Worm (Caenorhabditis elegans) whole organism, L4 larva: ENCODE measurements around the gene B0228.8.
A peak's percentile ranks its signal among the peaks of the same experiment; 100 is the strongest.

ENCODE experiments used
- dve-1 ChIP-seq: sonication (generic microtip); optimal IDR thresholded peaks from 2 replicates; lab custom pipeline; 2017; ENCODE audit warnings: antibody characterized with exemption, mild to moderate bottlenecking, missing genetic modification characterization, missing compliant biosample characterization; ENCODE audit not compliant: insufficient read depth
- hmg-1.1 ChIP-seq: fragments of 200-800 bp; sonication (Bioruptor generic); IDR thresholded peaks from 2 replicates; pipeline ENCODE4 v1.3.6; 2022; ENCODE audit warnings: missing genetic modification reagents, missing genetic modification characterization, missing compliant biosample characterization
- lin-13 ChIP-seq: fragments of 150-350 bp; optimal IDR thresholded peaks from 2 replicates; lab custom pipeline; 2014; ENCODE audit warnings: missing biosample characterization, missing genetic modification reagents, missing genetic modification characterization
- nhr-48 ChIP-seq: sonication (generic microtip); optimal IDR thresholded peaks from 2 replicates; lab custom pipeline; 2016; ENCODE audit warnings: mild to moderate bottlenecking, missing genetic modification characterization, missing compliant biosample characterization
- pqm-1 ChIP-seq: sonication (generic microtip); optimal IDR thresholded peaks from 2 replicates; lab custom pipeline; 2017; ENCODE audit warnings: missing biosample characterization, missing genetic modification characterization
- rbr-2 ChIP-seq: sonication (generic microtip); optimal IDR thresholded peaks from 2 replicates; lab custom pipeline; 2016; ENCODE audit warnings: missing genotype, missing genetic modification characterization, missing compliant biosample characterization
- sdz-12 ChIP-seq: fragments of 200-800 bp; sonication (Bioruptor generic); optimal IDR thresholded peaks from 2 replicates; lab custom pipeline; 2018; ENCODE audit warnings: mild to moderate bottlenecking, missing genetic modification characterization, missing compliant biosample characterization
- unc-62 ChIP-seq, 3 experiments: fragments of 150-350 bp in 1 of 3; sonication (generic microtip); optimal IDR thresholded peaks in 2 of 3; peaks in 1 of 3; 1 replicate in 1 of 3; 2 replicates in 2 of 3; lab custom pipeline; 2014 to 2017; ENCODE audit warnings: missing biosample characterization in 3 of 3, missing genetic modification characterization in 3 of 3, missing genetic modification reagents in 3 of 3, missing genotype in 1 of 3
- zip-2 ChIP-seq: fragments of 150-350 bp; optimal IDR thresholded peaks from 2 replicates; lab custom pipeline; 2014; ENCODE audit warnings: missing biosample characterization, missing genetic modification characterization

ce11 chrII:7783467-7783959 lies 22.2 kb upstream of the B0228.8 start, which contains the start of gene skr-17:
- TF ChIP-seq pqm-1 (tag; lab: Kevin White, UChicago): no peak
- peak in 1 of 2 experiments; percentile 11 for TF ChIP-seq unc-62 (GFP tag; optimal IDR thresholded peaks at IDR 0.05 in 1 of 2; lab: Kevin White, UChicago)
- TF ChIP-seq unc-62 (tag; optimal IDR thresholded peaks at IDR 0.05; lab: Kevin White, UChicago): no peak
- TF ChIP-seq zip-2: no peak
- TF ChIP-seq dve-1 (tag; lab: Kevin White, UChicago): no peak
- TF ChIP-seq rbr-2: no peak
- TF ChIP-seq hmg-1.1 (GFP tag; lab: Robert Waterston, UW): no peak
- TF ChIP-seq nhr-48 (tag; lab: Kevin White, UChicago): no peak
- TF ChIP-seq lin-13 (GFP tag; lab: Kevin White, UChicago): no peak
- TF ChIP-seq sdz-12 (GFP tag; lab: Kevin White, UChicago): no peak
